Worm (Caenorhabditis elegans) whole organism, L4/young adult: Measurements from ENCODE around the gene ref-1.

Source experiments
- W03F9.2 ChIP-seq: fragments of 150-350 bp; optimal IDR thresholded peaks from 2 replicates; lab custom pipeline; 2014; ENCODE audit warnings: missing biosample characterization, missing genetic modification characterization
- dao-5 ChIP-seq: sonication (generic microtip); optimal IDR thresholded peaks from 2 replicates; lab custom pipeline; 2016; ENCODE audit warnings: missing genotype, missing genetic modification characterization, moderate library complexity, missing compliant biosample characterization
- him-1 ChIP-seq: sonication (generic microtip); optimal IDR thresholded peaks from 2 replicates; lab custom pipeline; 2016; ENCODE audit warnings: missing genotype, missing genetic modification reagents, missing genetic modification characterization, missing compliant biosample characterization

- TF ChIP-seq W03F9.2 (no peak), dao-5 (tag; lab: Kevin White, UChicago) (no peak), him-1 (tag; lab: Kevin White, UChicago) (no peak)
These were observed 12.7 kb downstream of the ref-1 start, which contains the start of gene T01E8.8 for ce11 chrII:10230972-10231371.
